Fruit fly (Drosophila melanogaster): Measurements from ENCODE around the gene tara.

Gene tara

dm6 chr3R:16205155-16205778 is 20.2 kb upstream of the tara start, which contains the start of gene mtSSB (continued):
- TF ChIP-seq unc-4 (GFP tag; IDR thresholded peaks at IDR 0.05; ENCODE audit: partially characterized antibody), result peak; percentile 99
- TF ChIP-seq Gug (GFP tag; IDR thresholded peaks at IDR 0.05), result peak; percentile 85
- TF ChIP-seq klu (GFP tag; IDR thresholded peaks at IDR 0.05), result peak; percentile 52
- TF ChIP-seq ERR (GFP tag; optimal IDR thresholded peaks at IDR 0.05), result peak; percentile 61
- peak; percentile 69 for TF ChIP-seq CG6689 (GFP tag; IDR thresholded peaks at IDR 0.05)
- TF ChIP-seq Deaf1 (tag; optimal IDR thresholded peaks at IDR 0.05), result peak; percentile 62
- TF ChIP-seq fu2 (GFP tag; optimal IDR thresholded peaks at IDR 0.05), result peak; percentile 68
- peak; percentile 99 for TF ChIP-seq NFAT (GFP tag; IDR thresholded peaks at IDR 0.05)
- TF ChIP-seq Sry-δ (GFP tag; optimal IDR thresholded peaks at IDR 0.05), result peak; percentile 63
- TF ChIP-seq CG8478 (optimal IDR thresholded peaks at IDR 0.05), result no peak
- peak; percentile 92 for TF ChIP-seq NC2β (GFP tag; optimal IDR thresholded peaks at IDR 0.05)
- peak; percentile 78 for TF ChIP-seq fd96Cb (tag; optimal IDR thresholded peaks at IDR 0.05)
- peak; percentile 88 for TF ChIP-seq CG10543 (GFP tag; optimal IDR thresholded peaks at IDR 0.05)
- TF ChIP-seq CG17912 (GFP tag; optimal IDR thresholded peaks at IDR 0.05), result peak; percentile 91
- peak; percentile 83 for TF ChIP-seq trh (GFP tag; optimal IDR thresholded peaks at IDR 0.05)
- peak; percentile 78 for TF ChIP-seq CG30431 (GFP tag; optimal IDR thresholded peaks at IDR 0.05)
- peak; percentile 32 for TF ChIP-seq CG17568 (GFP tag; optimal IDR thresholded peaks at IDR 0.05)
- TF ChIP-seq hb (GFP tag; IDR thresholded peaks at IDR 0.05; ENCODE audit: partially characterized antibody), result peak; percentile 98
- TF ChIP-seq CG6654 (GFP tag; optimal IDR thresholded peaks at IDR 0.05), result peak; percentile 53
- TF ChIP-seq CG17829 (tag; optimal IDR thresholded peaks at IDR 0.05), result peak; percentile 91
- TF ChIP-seq CG2889 (GFP tag; IDR thresholded peaks at IDR 0.05), result peak; percentile 72
- TF ChIP-seq stwl (tag; optimal IDR thresholded peaks at IDR 0.05), result peak; percentile 80
- TF ChIP-seq TFAM (GFP tag; optimal IDR thresholded peaks at IDR 0.05), result peak; percentile 13
- peak; percentile 74 for TF ChIP-seq CG14050 (GFP tag; IDR thresholded peaks at IDR 0.05)
- peak; percentile 25 for TF ChIP-seq Bteb2 (GFP tag; optimal IDR thresholded peaks at IDR 0.05)
- TF ChIP-seq CG15011 (GFP tag; optimal IDR thresholded peaks at IDR 0.05), result peak; percentile 41
- peak; percentile 52; the same call in 2 of the 3 replicates for TF ChIP-seq CG11695 (GFP tag; IDR thresholded peaks at IDR 0.05)
- TF ChIP-seq zfh1 (GFP tag; IDR thresholded peaks at IDR 0.05), result peak; percentile 95
- TF ChIP-seq phol (tag; optimal IDR thresholded peaks at IDR 0.05), result peak; percentile 65
- peak; percentile 62; the same call in 1 of the 3 replicates for TF ChIP-seq z (GFP tag; IDR thresholded peaks at IDR 0.05)
- TF ChIP-seq Mad (GFP tag; optimal IDR thresholded peaks at IDR 0.05), result peak; percentile 82
- TF ChIP-seq sna (GFP tag; IDR thresholded peaks at IDR 0.05; ENCODE audit: partially characterized antibody), result peak; percentile 100
- peak; percentile 86 for TF ChIP-seq CG14667 (GFP tag; IDR thresholded peaks at IDR 0.05)
- peak; percentile 51 for TF ChIP-seq nau (GFP tag; optimal IDR thresholded peaks at IDR 0.05)
- no peak for TF ChIP-seq CG15479 (GFP tag; optimal IDR thresholded peaks at IDR 0.05)
- peak; percentile 90 for TF ChIP-seq Sox102F (GFP tag; optimal IDR thresholded peaks at IDR 0.05)
- peak; percentile 55 for TF ChIP-seq zfh2 (GFP tag; optimal IDR thresholded peaks at IDR 0.05)
- no peak for TF ChIP-seq pan (optimal IDR thresholded peaks at IDR 0.05)
- peak in 1 of 2 experiments; percentile 92 for TF ChIP-seq pan (GFP tag; optimal IDR thresholded peaks at IDR 0.05 in 1 of 2, IDR thresholded peaks at IDR 0.05 in 1 of 2)
- TF ChIP-seq exex (tag; optimal IDR thresholded peaks at IDR 0.05), result peak; percentile 63
- TF ChIP-seq Bgb (GFP tag; IDR thresholded peaks at IDR 0.05; ENCODE audit: partially characterized antibody), result peak; percentile 99
- peak; percentile 66 for TF ChIP-seq tup (GFP tag; optimal IDR thresholded peaks at IDR 0.05)
- peak; percentile 61 for TF ChIP-seq ATbp (GFP tag; optimal IDR thresholded peaks at IDR 0.05)
- peak; percentile 63 for TF ChIP-seq cg (GFP tag; optimal IDR thresholded peaks at IDR 0.05)
- TF ChIP-seq inv (GFP tag; IDR thresholded peaks at IDR 0.05; ENCODE audit: partially characterized antibody), result peak; percentile 99
- peak; percentile 70 for TF ChIP-seq pb (GFP tag; optimal IDR thresholded peaks at IDR 0.05)
- TF ChIP-seq CG8089 (GFP tag; optimal IDR thresholded peaks at IDR 0.05), result peak; percentile 85
- TF ChIP-seq CHES-1-like (GFP tag; optimal IDR thresholded peaks at IDR 0.05), result peak; percentile 72
- TF ChIP-seq Dip3 (GFP tag; optimal IDR thresholded peaks at IDR 0.05), result peak; percentile 59
